Worm (Caenorhabditis elegans) whole organism, L3 larva: ENCODE measurements around the gene C52A10.3.

Experiments used
- elt-3 ChIP-seq, 3 experiments: fragments of 150-350 bp in 1 of 3; sonication (generic microtip) in 2 of 3; optimal IDR thresholded peaks; 2 replicates in 2 of 3; 4 replicates in 1 of 3; lab custom pipeline; 2014 to 2017; ENCODE audit warnings: missing biosample characterization in 3 of 3, missing genetic modification characterization in 3 of 3
- skn-1 ChIP-seq: fragments of 150-350 bp; optimal IDR thresholded peaks from 2 replicates; lab custom pipeline; 2014; ENCODE audit warnings: missing biosample characterization, missing genetic modification characterization
- tbx-2 ChIP-seq: sonication (generic microtip); optimal IDR thresholded peaks from 2 replicates; lab custom pipeline; 2016; ENCODE audit warnings: mild to moderate bottlenecking, missing genetic modification characterization, missing compliant biosample characterization

- no peak for TF ChIP-seq tbx-2 (tag; lab: Kevin White, UChicago)
- TF ChIP-seq skn-1: no peak
- no peak for TF ChIP-seq elt-3 (tag; optimal IDR thresholded peaks at IDR 0.05; lab: Kevin White, UChicago)
Measured at ce11 chrV:5200188-5200587, 39.1 kb downstream of the C52A10.3 start.
